Worm (Caenorhabditis elegans) whole organism, young adult: ENCODE data around the gene srh-264.

Experiments
- B0019.2 ChIP-seq: fragments of 200-800 bp; sonication (Bioruptor generic); conservative IDR thresholded peaks from 2 replicates; pipeline ENCODE4 v1.3.6; 2022; ENCODE audit warnings: missing genetic modification reagents, missing genetic modification characterization, missing compliant biosample characterization
- B0261.1 ChIP-seq: sonication (generic microtip); optimal IDR thresholded peaks from 2 replicates; lab custom pipeline; 2016; ENCODE audit warnings: mild to moderate bottlenecking, missing genetic modification characterization, moderate library complexity, missing compliant biosample characterization
- C17E4.6 ChIP-seq: fragments of 200-800 bp; sonication (Bioruptor generic); IDR thresholded peaks from 2 replicates; pipeline ENCODE4 v1.3.6; 2022; ENCODE audit warnings: missing genetic modification reagents, missing genetic modification characterization, missing compliant biosample characterization
- D2030.7 ChIP-seq: fragments of 200-800 bp; sonication (Bioruptor generic); IDR thresholded peaks from 2 replicates; pipeline ENCODE4 v1.3.6; 2022; ENCODE audit warnings: missing genetic modification reagents, missing genetic modification characterization, missing compliant biosample characterization
- F10E7.11 ChIP-seq: sonication (generic microtip); optimal IDR thresholded peaks from 2 replicates; lab custom pipeline; 2017; ENCODE audit warnings: mild to moderate bottlenecking, missing genetic modification characterization, moderate library complexity, missing compliant biosample characterization
- F33H1.4 ChIP-seq: fragments of 200-800 bp; sonication (Bioruptor generic); IDR thresholded peaks from 2 replicates; pipeline ENCODE4 v1.3.6; 2022; ENCODE audit warnings: missing genetic modification reagents, missing genetic modification characterization, missing compliant biosample characterization
- F37B4.10 ChIP-seq: fragments of 200-800 bp; sonication (Bioruptor generic); IDR thresholded peaks from 2 replicates; pipeline ENCODE4 v1.3.6; 2022; ENCODE audit warnings: missing genetic modification characterization, missing compliant biosample characterization
- F49E8.2 ChIP-seq: sonication (generic microtip); optimal IDR thresholded peaks from 3 replicates; lab custom pipeline; 2017; ENCODE audit warnings: missing genetic modification characterization, mild to moderate bottlenecking, missing compliant biosample characterization, antibody characterized with exemption, moderate library complexity; ENCODE audit not compliant: insufficient read depth
- F55B11.4 ChIP-seq: sonication (generic microtip); optimal IDR thresholded peaks from 2 replicates; lab custom pipeline; 2016; ENCODE audit warnings: missing compliant biosample characterization, missing genetic modification characterization, borderline replicate concordance; ENCODE audit not compliant: insufficient read depth
- T07F8.4 ChIP-seq: sonication (generic microtip); optimal IDR thresholded peaks from 2 replicates; lab custom pipeline; 2016; ENCODE audit warnings: mild to moderate bottlenecking, missing genetic modification characterization, moderate library complexity, missing compliant biosample characterization
- Y79H2A.3 ChIP-seq: fragments of 200-800 bp; sonication (Bioruptor generic); conservative IDR thresholded peaks from 2 replicates; pipeline ENCODE4 v1.3.6; 2022; ENCODE audit warnings: missing genetic modification reagents, missing genetic modification characterization, missing compliant biosample characterization
- Y95B8A.8 ChIP-seq: fragments of 200-800 bp; sonication (Bioruptor generic); IDR thresholded peaks from 2 replicates; pipeline ENCODE4 v1.3.6; 2022; ENCODE audit warnings: missing genetic modification reagents, missing genetic modification characterization, missing compliant biosample characterization
- ama-1 ChIP-seq, 3 experiments: fragments of 150-350 bp in 1 of 3; sonication (generic microtip) in 2 of 3; optimal IDR thresholded peaks; 2 replicates each; lab custom pipeline; 2014 to 2018; ENCODE audit warnings: missing biosample characterization in 2 of 3, missing genetic modification characterization in 2 of 3, missing genetic modification reagents in 2 of 3
- atf-7 ChIP-seq: sonication (generic microtip); optimal IDR thresholded peaks from 2 replicates; lab custom pipeline; 2017; ENCODE audit warnings: mild to moderate bottlenecking, missing genetic modification characterization, missing compliant biosample characterization
- attf-3 ChIP-seq: fragments of 200-800 bp; sonication (Bioruptor generic); conservative IDR thresholded peaks from 2 replicates; pipeline ENCODE4 v1.3.6; 2022; ENCODE audit warnings: missing genetic modification reagents, missing genetic modification characterization, missing compliant biosample characterization
- attf-6 ChIP-seq: fragments of 200-800 bp; sonication (Bioruptor generic); IDR thresholded peaks from 2 replicates; pipeline ENCODE4 v1.3.6; 2022; ENCODE audit warnings: missing genetic modification reagents, missing genetic modification characterization, missing compliant biosample characterization
- ccch-3 ChIP-seq: fragments of 200-800 bp; sonication (Bioruptor generic); optimal IDR thresholded peaks from 2 replicates; lab custom pipeline; 2018; ENCODE audit warnings: mild to moderate bottlenecking, missing genetic modification characterization, missing compliant biosample characterization
- ceh-100 ChIP-seq: fragments of 200-800 bp; sonication (Bioruptor generic); IDR thresholded peaks from 2 replicates; pipeline ENCODE4 v1.3.6; 2022; ENCODE audit warnings: missing genetic modification reagents, missing genetic modification characterization, missing compliant biosample characterization
- dox-1 ChIP-seq: fragments of 200-800 bp; sonication (Bioruptor generic); IDR thresholded peaks from 2 replicates; pipeline ENCODE4 v1.3.6; 2022; ENCODE audit warnings: missing genetic modification reagents, missing genetic modification characterization, missing compliant biosample characterization
- dpl-1 ChIP-seq: fragments of 150-350 bp; optimal IDR thresholded peaks from 2 replicates; lab custom pipeline; 2014; ENCODE audit warnings: missing biosample characterization, missing genetic modification reagents, missing genetic modification characterization
- egl-18 ChIP-seq: fragments of 200-800 bp; sonication (Bioruptor generic); IDR thresholded peaks from 2 replicates; pipeline ENCODE4 v1.3.6; 2022; ENCODE audit warnings: missing genetic modification reagents, missing genetic modification characterization, missing compliant biosample characterization
- ekl-4 ChIP-seq: fragments of 200-800 bp; sonication (Bioruptor generic); IDR thresholded peaks from 2 replicates; pipeline ENCODE4 v1.3.6; 2022; ENCODE audit warnings: missing genetic modification reagents, missing genetic modification characterization, missing compliant biosample characterization
- him-1 ChIP-seq: sonication (generic microtip); optimal IDR thresholded peaks from 2 replicates; lab custom pipeline; 2016; ENCODE audit warnings: missing genotype, missing genetic modification reagents, missing genetic modification characterization, missing compliant biosample characterization
- hrde-1 ChIP-seq: sonication (generic microtip); optimal IDR thresholded peaks from 2 replicates; lab custom pipeline; 2016; ENCODE audit warnings: missing genetic modification characterization, mild to moderate bottlenecking, missing compliant biosample characterization, moderate library complexity, missing genotype, missing genetic modification reagents, borderline replicate concordance
- let-607 ChIP-seq, 2 experiments: fragments of 200-800 bp in 1 of 2; sonication (Bioruptor generic) in 1 of 2; sonication (generic microtip) in 1 of 2; optimal IDR thresholded peaks; 2 replicates each; lab custom pipeline; 2016 to 2018; ENCODE audit warnings: mild to moderate bottlenecking in 2 of 2, missing compliant biosample characterization in 2 of 2, missing genetic modification characterization in 2 of 2, moderate library complexity in 2 of 2, missing genotype in 1 of 2
- lin-26 ChIP-seq: fragments of 200-800 bp; sonication (Bioruptor generic); IDR thresholded peaks from 2 replicates; pipeline ENCODE4 v1.3.6; 2022; ENCODE audit warnings: missing genetic modification reagents, missing genetic modification characterization, missing compliant biosample characterization
- lin-40 ChIP-seq: sonication (generic microtip); optimal IDR thresholded peaks from 2 replicates; lab custom pipeline; 2016; ENCODE audit warnings: missing genetic modification characterization, mild to moderate bottlenecking, missing compliant biosample characterization, missing genotype, missing genetic modification reagents
- lin-54 ChIP-seq: fragments of 200-800 bp; sonication (Bioruptor generic); optimal IDR thresholded peaks from 2 replicates; lab custom pipeline; 2018; ENCODE audit warnings: mild to moderate bottlenecking, missing genetic modification characterization, missing compliant biosample characterization
- lir-1 ChIP-seq: fragments of 200-800 bp; sonication (Bioruptor generic); conservative IDR thresholded peaks from 2 replicates; pipeline ENCODE4 v1.3.6; 2022; ENCODE audit warnings: missing genetic modification reagents, missing genetic modification characterization, missing compliant biosample characterization
- madf-10 ChIP-seq: sonication (generic microtip); optimal IDR thresholded peaks from 2 replicates; lab custom pipeline; 2016; ENCODE audit warnings: mild to moderate bottlenecking, missing genetic modification characterization, missing compliant biosample characterization
- madf-3 ChIP-seq: fragments of 200-800 bp; sonication (Bioruptor generic); IDR thresholded peaks from 2 replicates; pipeline ENCODE4 v1.3.6; 2022; ENCODE audit warnings: missing genetic modification reagents, missing genetic modification characterization, missing compliant biosample characterization
- madf-6 ChIP-seq: fragments of 200-800 bp; sonication (Bioruptor generic); IDR thresholded peaks from 2 replicates; pipeline ENCODE4 v1.3.6; 2022; ENCODE audit warnings: missing genetic modification reagents, missing genetic modification characterization, missing compliant biosample characterization
- nhr-120 ChIP-seq: fragments of 200-800 bp; sonication (Bioruptor generic); IDR thresholded peaks from 2 replicates; pipeline ENCODE4 v1.3.6; 2022; ENCODE audit warnings: missing genetic modification characterization, missing compliant biosample characterization
- nhr-90 ChIP-seq: sonication (generic microtip); optimal IDR thresholded peaks from 2 replicates; lab custom pipeline; 2016; ENCODE audit warnings: missing genotype, mild to moderate bottlenecking, missing genetic modification characterization, missing compliant biosample characterization
- rpc-1 ChIP-seq, 2 experiments: fragments of 150-350 bp in 1 of 2; sonication (generic microtip) in 1 of 2; optimal IDR thresholded peaks; 2 replicates each; lab custom pipeline; 2014 to 2018; ENCODE audit warnings: missing biosample characterization in 1 of 2, missing genetic modification characterization in 1 of 2, missing genetic modification reagents in 1 of 2, missing genotype in 1 of 2
- sea-2 ChIP-seq: fragments of 200-800 bp; sonication (Bioruptor generic); IDR thresholded peaks from 2 replicates; pipeline ENCODE4 v1.3.6; 2022; ENCODE audit warnings: missing genetic modification characterization, missing compliant biosample characterization
- snpc-1.1 ChIP-seq: sonication (generic microtip); optimal IDR thresholded peaks from 2 replicates; lab custom pipeline; 2017; ENCODE audit warnings: missing genetic modification characterization, mild to moderate bottlenecking, missing compliant biosample characterization, antibody characterized with exemption, moderate library complexity, missing genotype, missing genetic modification reagents; ENCODE audit not compliant: insufficient read depth
- snpc-3.4 ChIP-seq: sonication (generic microtip); optimal IDR thresholded peaks from 2 replicates; lab custom pipeline; 2017; ENCODE audit warnings: missing genetic modification characterization, mild to moderate bottlenecking, missing compliant biosample characterization, antibody characterized with exemption, moderate library complexity, missing genotype, missing genetic modification reagents
- sptf-2 ChIP-seq: fragments of 200-800 bp; sonication (Bioruptor generic); optimal IDR thresholded peaks from 2 replicates; lab custom pipeline; 2018; ENCODE audit warnings: mild to moderate bottlenecking, missing genetic modification characterization, missing compliant biosample characterization
- tbp1 ChIP-seq: fragments of 200-800 bp; sonication (Bioruptor generic); optimal IDR thresholded peaks from 2 replicates; lab custom pipeline; 2018; ENCODE audit warnings: mild to moderate bottlenecking, missing genetic modification characterization, missing compliant biosample characterization
- tlf-1 ChIP-seq: fragments of 200-800 bp; sonication (Bioruptor generic); optimal IDR thresholded peaks from 2 replicates; lab custom pipeline; 2018; ENCODE audit warnings: mild to moderate bottlenecking, missing genetic modification characterization, missing compliant biosample characterization
- zim-3 ChIP-seq: sonication (generic microtip); optimal IDR thresholded peaks from 2 replicates; lab custom pipeline; 2017; ENCODE audit warnings: mild to moderate bottlenecking, missing genetic modification characterization, moderate library complexity, missing compliant biosample characterization
- ztf-22 ChIP-seq: fragments of 200-800 bp; sonication (Bioruptor generic); optimal IDR thresholded peaks from 2 replicates; lab custom pipeline; 2018; ENCODE audit warnings: mild to moderate bottlenecking, missing genetic modification characterization, moderate library complexity, missing compliant biosample characterization
- ztf-3 ChIP-seq: fragments of 200-800 bp; sonication (Bioruptor generic); optimal IDR thresholded peaks from 2 replicates; lab custom pipeline; 2018; ENCODE audit warnings: mild to moderate bottlenecking, missing genetic modification characterization, missing compliant biosample characterization

The srh-264 gene

DNA sequence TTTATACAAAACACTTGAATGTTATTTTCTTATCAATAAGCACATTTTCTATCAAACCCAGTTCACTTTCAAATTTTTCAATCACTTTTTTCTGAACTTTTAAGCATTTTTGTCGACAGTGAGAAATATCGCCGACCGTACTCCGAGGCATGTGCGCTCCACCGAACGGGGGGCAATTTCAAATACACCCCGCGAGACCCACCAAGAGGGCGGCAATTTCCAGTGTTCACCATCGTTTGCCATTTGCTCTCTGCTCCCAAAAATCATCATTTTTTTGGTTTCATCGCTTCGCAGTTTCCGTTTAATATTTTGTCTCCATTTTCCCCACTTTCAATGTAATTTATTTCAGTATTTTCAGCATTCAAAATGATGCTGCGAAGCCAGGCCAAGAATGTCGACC is 18.6 kb upstream of the srh-264 start, which contains the start of gene cyb-3 (continued):
- TF ChIP-seq ama-1 (optimal IDR thresholded peaks at IDR 0.05; lab: Kevin White, UChicago) (no peak), ama-1 (GFP tag; optimal IDR thresholded peaks at IDR 0.05; lab: Kevin White, UChicago) (no peak), ztf-22 (no peak), lin-40 (no peak), D2030.7 (GFP tag; lab: Robert Waterston, UW) (peak; percentile 91), tbp1 (GFP tag; lab: Kevin White, UChicago) (peak; percentile 53), F55B11.4 (tag; lab: Kevin White, UChicago) (no peak), madf-6 (GFP tag; lab: Robert Waterston, UW) (peak; percentile 95), nhr-120 (GFP tag; lab: Robert Waterston, UW) (no peak), ccch-3 (no peak), lir-1 (GFP tag; lab: Robert Waterston, UW) (no peak)

DNA sequence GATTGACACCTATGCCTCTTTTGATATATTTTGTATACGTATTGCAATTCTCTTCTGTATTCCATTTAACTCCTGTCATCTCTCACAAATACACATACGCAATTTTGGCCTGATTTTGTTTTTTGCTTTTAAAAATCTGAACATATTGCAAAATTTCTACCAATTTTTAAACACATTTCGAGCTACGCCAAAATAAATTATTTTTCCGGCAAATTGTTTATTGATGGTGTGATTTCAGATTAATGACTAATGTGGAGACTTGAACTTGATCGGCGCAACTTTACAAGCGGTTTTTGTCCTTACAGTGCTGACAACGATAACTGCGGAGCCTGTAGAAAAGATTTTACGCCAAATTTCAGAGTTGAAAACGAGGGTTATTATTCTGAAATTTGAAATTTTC is 16.8 kb upstream of the srh-264 start:
- TF ChIP-seq sptf-2 (GFP tag; lab: Kevin White, UChicago) (no peak), F33H1.4 (GFP tag; lab: Robert Waterston, UW) (no peak), lin-26 (peak; percentile 50; the same call in 1 of the 2 replicates), C17E4.6 (GFP tag; lab: Robert Waterston, UW) (0 out of 2 replicates have a peak, but pooled peaks have one; percentile 12), B0261.1 (tag; lab: Kevin White, UChicago) (peak; percentile 12), let-607 (tag; optimal IDR thresholded peaks at IDR 0.05; lab: Kevin White, UChicago) (no peak), ccch-3 (no peak), ztf-22 (no peak), attf-6 (GFP tag; lab: Robert Waterston, UW) (peak; percentile 76), dpl-1 (no peak), lin-40 (no peak), F49E8.2 (tag; lab: Kevin White, UChicago) (peak; percentile 38), ama-1 (optimal IDR thresholded peaks at IDR 0.05; lab: Kevin White, UChicago) (no peak), ama-1 (GFP tag; optimal IDR thresholded peaks at IDR 0.05; lab: Kevin White, UChicago) (peak in 1 of 2 experiments; percentile 28), zim-3 (tag; lab: Kevin White, UChicago) (no peak), tlf-1 (peak; percentile 63), rpc-1 (optimal IDR thresholded peaks at IDR 0.05; lab: Kevin White, UChicago) (no peak), rpc-1 (tag; optimal IDR thresholded peaks at IDR 0.05; lab: Kevin White, UChicago) (peak; percentile 10), Y95B8A.8 (peak; percentile 56; the same call in 1 of the 2 replicates), egl-18 (0 out of 2 replicates have a peak, but pooled peaks have one; percentile 40), madf-10 (no peak), ekl-4 (GFP tag; lab: Robert Waterston, UW) (peak; percentile 67), hrde-1 (tag; lab: Kevin White, UChicago) (peak; percentile 82), B0019.2 (GFP tag; lab: Robert Waterston, UW) (no peak), snpc-3.4 (tag; lab: Kevin White, UChicago) (peak; percentile 13), attf-3 (GFP tag; lab: Robert Waterston, UW) (no peak), ztf-3 (GFP tag; lab: Kevin White, UChicago) (no peak), atf-7 (tag; lab: Kevin White, UChicago) (no peak), F10E7.11 (peak; percentile 17), Y79H2A.3 (peak; percentile 21; the same call in 1 of the 2 replicates), F37B4.10 (GFP tag; lab: Robert Waterston, UW) (no peak), dox-1 (GFP tag; lab: Robert Waterston, UW) (no peak), madf-3 (GFP tag; lab: Robert Waterston, UW) (0 out of 2 replicates have a peak, but pooled peaks have one; percentile 16), T07F8.4 (tag; lab: Kevin White, UChicago) (no peak), ceh-100 (GFP tag; lab: Robert Waterston, UW) (no peak; the same call in 1 of the 2 replicates), him-1 (tag; lab: Kevin White, UChicago) (peak; percentile 37), madf-6 (GFP tag; lab: Robert Waterston, UW) (peak; percentile 73), lin-54 (GFP tag; lab: Kevin White, UChicago) (no peak), nhr-90 (tag; lab: Kevin White, UChicago) (no peak), sea-2 (GFP tag; lab: Robert Waterston, UW) (no peak), snpc-1.1 (tag; lab: Kevin White, UChicago) (peak; percentile 34)
